Fruit fly (Drosophila melanogaster) whole organism, embryonic: Measurements from ENCODE around the gene mora.

Experiments used
- Ada2b ChIP-seq: fragments of 200-800 bp; sonication (Bioruptor generic); IDR thresholded peaks from 2 replicates; pipeline ENCODE4 v1.3.6; 2022; ENCODE audit warnings: missing biosample characterization, missing genetic modification characterization
- Atf6 ChIP-seq: fragments of 200-800 bp; sonication (Bioruptor generic); IDR thresholded peaks from 2 replicates; pipeline ENCODE4 v1.3.6; 2022; ENCODE audit warnings: missing biosample characterization, missing genetic modification characterization
- CG12155 ChIP-seq: fragments of 200-800 bp; sonication (Bioruptor generic); optimal IDR thresholded peaks from 3 replicates; lab custom pipeline; 2016; ENCODE audit warnings: missing biosample characterization, missing genetic modification characterization
- CG13424 ChIP-seq: fragments of 200-800 bp; sonication (Bioruptor generic); optimal IDR thresholded peaks from 2 replicates; lab custom pipeline; 2019; ENCODE audit warnings: missing biosample characterization, mild to moderate bottlenecking, missing genetic modification characterization, moderate library complexity
- CG15479 ChIP-seq: fragments of 200-800 bp; sonication (Bioruptor generic); optimal IDR thresholded peaks from 3 replicates; lab custom pipeline; 2019; ENCODE audit warnings: missing biosample characterization, mild to moderate bottlenecking, missing genetic modification characterization, moderate library complexity
- CG1602 ChIP-seq: fragments of 200-800 bp; sonication (Bioruptor generic); optimal IDR thresholded peaks from 3 replicates; lab custom pipeline; 2016; ENCODE audit warnings: missing biosample characterization, missing genetic modification characterization
- CG17385 ChIP-seq: fragments of 200-800 bp; sonication (Bioruptor generic); optimal IDR thresholded peaks from 3 replicates; lab custom pipeline; 2018; ENCODE audit warnings: missing biosample characterization, mild to moderate bottlenecking, missing genetic modification characterization
- CG18619 ChIP-seq: fragments of 200-800 bp; sonication (Bioruptor generic); optimal IDR thresholded peaks from 3 replicates; lab custom pipeline; 2017; ENCODE audit warnings: missing biosample characterization, mild to moderate bottlenecking, missing genetic modification characterization
- CG2199 ChIP-seq: fragments of 200-800 bp; sonication (Bioruptor generic); IDR thresholded peaks from 3 replicates; pipeline ENCODE4 v1.3.6; 2022; ENCODE audit warnings: missing biosample characterization, missing genetic modification characterization
- CG2202 ChIP-seq: fragments of 200-800 bp; sonication (Bioruptor generic); optimal IDR thresholded peaks from 2 replicates; lab custom pipeline; 2018; ENCODE audit warnings: missing biosample characterization, mild to moderate bottlenecking, missing genetic modification characterization
- CG3407 ChIP-seq: fragments of 200-800 bp; sonication (Bioruptor generic); optimal IDR thresholded peaks from 2 replicates; lab custom pipeline; 2018; ENCODE audit warnings: missing biosample characterization, mild to moderate bottlenecking, missing genetic modification characterization
- CG34376 ChIP-seq: fragments of 200-800 bp; sonication (Bioruptor generic); optimal IDR thresholded peaks from 2 replicates; lab custom pipeline; 2018; ENCODE audit warnings: missing biosample characterization, mild to moderate bottlenecking, missing genetic modification characterization
- CG4360 ChIP-seq: fragments of 200-800 bp; sonication (Bioruptor generic); IDR thresholded peaks from 2 replicates; pipeline ENCODE4 v1.3.6; 2022; ENCODE audit warnings: missing biosample characterization, missing genetic modification characterization
- CG5245 ChIP-seq: fragments of 200-800 bp; sonication (Bioruptor generic); optimal IDR thresholded peaks from 3 replicates; lab custom pipeline; 2016; ENCODE audit warnings: missing biosample characterization, missing genetic modification characterization
- CG7839 ChIP-seq: fragments of 200-800 bp; sonication (Bioruptor generic); optimal IDR thresholded peaks from 3 replicates; lab custom pipeline; 2018; ENCODE audit warnings: missing biosample characterization, mild to moderate bottlenecking, missing genetic modification characterization, moderate library complexity
- CG8478 ChIP-seq: fragments of >200 bp; optimal IDR thresholded peaks from 2 replicates; lab custom pipeline; 2018
- CG9727 ChIP-seq: fragments of 200-800 bp; sonication (Bioruptor generic); optimal IDR thresholded peaks from 3 replicates; lab custom pipeline; 2017; ENCODE audit warnings: missing biosample characterization, mild to moderate bottlenecking, missing genetic modification characterization
- CG9817 ChIP-seq: fragments of 200-800 bp; sonication (Bioruptor generic); optimal IDR thresholded peaks from 2 replicates; lab custom pipeline; 2018; ENCODE audit warnings: missing biosample characterization, mild to moderate bottlenecking, missing genetic modification characterization, moderate library complexity
- D19A ChIP-seq: fragments of 200-800 bp; optimal IDR thresholded peaks from 3 replicates; lab custom pipeline; 2019; ENCODE audit warnings: missing biosample characterization, mild to moderate bottlenecking, missing genetic modification characterization, moderate library complexity
- Deaf1 ChIP-seq: fragments of 200-800 bp; optimal IDR thresholded peaks from 3 replicates; lab custom pipeline; 2019; ENCODE audit warnings: missing biosample characterization, mild to moderate bottlenecking, missing genetic modification characterization, moderate library complexity
- Fer1 ChIP-seq: fragments of 200-800 bp; sonication (Bioruptor generic); optimal IDR thresholded peaks from 2 replicates; lab custom pipeline; 2017; ENCODE audit warnings: missing biosample characterization, mild to moderate bottlenecking, missing genetic modification characterization
- HmgD ChIP-seq: fragments of 200-800 bp; sonication (Bioruptor generic); optimal IDR thresholded peaks from 3 replicates; lab custom pipeline; 2016; ENCODE audit warnings: missing biosample characterization, missing genetic modification characterization
- HmgZ ChIP-seq: fragments of 200-800 bp; sonication (Bioruptor generic); optimal IDR thresholded peaks from 2 replicates; lab custom pipeline; 2018; ENCODE audit warnings: missing biosample characterization, mild to moderate bottlenecking, missing genetic modification characterization
- NFAT ChIP-seq: fragments of 200-800 bp; sonication (Bioruptor generic); IDR thresholded peaks from 2 replicates; pipeline ENCODE4 v1.3.6; 2022; ENCODE audit warnings: missing biosample characterization, missing genetic modification characterization
- Neu2 ChIP-seq: fragments of 200-800 bp; sonication (Bioruptor generic); optimal IDR thresholded peaks from 3 replicates; lab custom pipeline; 2016; ENCODE audit warnings: missing biosample characterization, missing genetic modification characterization, borderline replicate concordance
- Ssrp ChIP-seq: fragments of 200-800 bp; sonication (Bioruptor generic); optimal IDR thresholded peaks from 2 replicates; lab custom pipeline; 2018; ENCODE audit warnings: missing biosample characterization, mild to moderate bottlenecking, missing genetic modification characterization, moderate library complexity
- Stat92E ChIP-seq, 3 experiments: fragments of >200 bp in 2 of 3; fragments of 200-800 bp in 1 of 3; sonication (Bioruptor generic) in 1 of 3; optimal IDR thresholded peaks; 2 replicates each; lab custom pipeline; 2017 to 2019; ENCODE audit warnings: missing biosample characterization in 3 of 3, missing genetic modification characterization in 3 of 3, mild to moderate bottlenecking in 1 of 3, moderate library complexity in 1 of 3
- bigmax ChIP-seq: fragments of 200-800 bp; sonication (Bioruptor generic); optimal IDR thresholded peaks from 2 replicates; lab custom pipeline; 2018; ENCODE audit warnings: missing biosample characterization, mild to moderate bottlenecking, missing genetic modification characterization
- cg ChIP-seq: fragments of 200-800 bp; sonication (Bioruptor generic); optimal IDR thresholded peaks from 3 replicates; lab custom pipeline; 2019; ENCODE audit warnings: missing biosample characterization, mild to moderate bottlenecking, missing genetic modification characterization, moderate library complexity
- corto ChIP-seq: fragments of 200-800 bp; sonication (Bioruptor generic); optimal IDR thresholded peaks from 2 replicates; lab custom pipeline; 2016; ENCODE audit warnings: missing biosample characterization, mild to moderate bottlenecking, missing genetic modification characterization, moderate library complexity
- dimm ChIP-seq: fragments of 200-800 bp; sonication (Bioruptor generic); IDR thresholded peaks from 2 replicates; pipeline ENCODE4 v1.3.6; 2022; ENCODE audit warnings: missing biosample characterization, missing genetic modification characterization
- fd64A ChIP-seq: fragments of 200-800 bp; sonication (Bioruptor generic); optimal IDR thresholded peaks from 3 replicates; lab custom pipeline; 2018; ENCODE audit warnings: missing biosample characterization, mild to moderate bottlenecking, missing genetic modification characterization
- gcm2 ChIP-seq: fragments of 200-800 bp; sonication (Bioruptor generic); optimal IDR thresholded peaks from 2 replicates; lab custom pipeline; 2016; ENCODE audit warnings: missing biosample characterization, missing genetic modification characterization
- hkb ChIP-seq, 2 experiments: fragments of 200-800 bp in 1 of 2; fragments of >200 bp in 1 of 2; sonication (Bioruptor generic) in 1 of 2; IDR thresholded peaks in 1 of 2; optimal IDR thresholded peaks in 1 of 2; 2 replicates each; pipeline versions ENCODE4 v1.3.6 to Lab custom; 2017 to 2022; ENCODE audit warnings: missing biosample characterization in 1 of 2, missing genetic modification characterization in 1 of 2
- hth ChIP-seq: fragments of >200 bp; optimal IDR thresholded peaks from 2 replicates; lab custom pipeline; 2017; ENCODE audit warnings: inconsistent platforms
- rib ChIP-seq: fragments of 200-800 bp; sonication (Bioruptor generic); IDR thresholded peaks from 2 replicates; pipeline ENCODE4 v1.3.6; 2022; ENCODE audit warnings: missing biosample characterization, missing genetic modification characterization
- sens ChIP-seq: fragments of 200-800 bp; sonication (Bioruptor generic); peaks from one replicate; lab custom pipeline; 2016; ENCODE audit warnings: missing biosample characterization, missing genetic modification characterization
- vvl ChIP-seq: fragments of 200-800 bp; sonication (Bioruptor generic); IDR thresholded peaks from 2 replicates; pipeline ENCODE4 v1.3.6; 2022; ENCODE audit warnings: missing biosample characterization, missing genetic modification characterization
- wor ChIP-seq: fragments of 200-800 bp; sonication (Bioruptor generic); IDR thresholded peaks from 2 replicates; pipeline ENCODE4 v1.3.6; 2022; ENCODE audit warnings: missing biosample characterization, missing genetic modification characterization

The mora gene

DNA sequence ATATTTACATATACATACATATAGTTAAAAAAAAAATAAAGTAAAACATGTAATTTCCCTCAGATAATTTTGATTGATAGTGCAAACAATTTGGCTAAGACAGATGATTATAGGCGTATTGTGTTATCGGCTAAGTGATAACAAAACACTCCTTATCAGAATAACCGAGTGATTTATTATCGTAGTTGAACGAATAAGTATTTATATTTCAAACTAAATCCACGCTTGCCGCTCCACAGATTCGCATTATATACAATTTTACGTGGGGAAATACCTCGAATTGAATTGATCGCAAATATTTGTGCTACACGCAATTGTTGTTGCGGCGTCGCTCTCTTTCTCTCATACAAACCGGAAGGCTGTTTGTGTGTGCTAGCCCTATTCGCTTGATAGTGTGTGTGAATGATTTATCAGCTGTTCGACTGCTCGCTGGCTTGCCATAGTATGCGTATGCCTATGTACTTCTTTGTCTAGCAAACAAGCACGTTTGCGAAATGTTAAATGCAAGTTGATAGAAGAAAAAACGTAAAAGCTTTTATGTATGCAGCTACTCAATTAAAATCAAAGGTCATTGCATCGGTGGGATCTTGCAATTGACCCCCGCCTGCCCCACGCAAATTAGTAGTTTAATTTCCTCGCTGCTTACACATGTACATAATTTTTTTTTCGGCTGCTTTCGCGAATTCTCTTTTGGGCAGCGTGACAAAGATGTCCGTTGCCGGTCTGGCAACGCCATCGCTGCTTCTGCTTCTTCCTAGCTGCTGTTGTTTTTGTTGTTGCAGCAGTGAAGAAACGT, 47.4 kb downstream of the mora start (continued):
- TF ChIP-seq CG18619 (GFP tag; lab: Kevin White, UChicago), result no peak
- peak; percentile 33 for TF ChIP-seq CG9727 (GFP tag; lab: Kevin White, UChicago)
- TF ChIP-seq CG15479, result peak; percentile 89
- no peak for TF ChIP-seq CG3407
- TF ChIP-seq fd64A, result no peak
- peak; percentile 76 for TF ChIP-seq CG12155 (GFP tag; lab: Kevin White, UChicago)
- TF ChIP-seq rib (GFP tag; lab: Robert Waterston, UW), result peak; percentile 26; the same call in 1 of the 2 replicates
- TF ChIP-seq Deaf1 (tag; lab: Kevin White, UChicago), result no peak
- no peak for TF ChIP-seq Atf6 (GFP tag; lab: Robert Waterston, UW)
- TF ChIP-seq hth (lab: Kevin White, UChicago), result no peak
- TF ChIP-seq D19A (tag; lab: Kevin White, UChicago), result no peak
- TF ChIP-seq Ada2b, result no peak
- no peak for TF ChIP-seq CG13424
- no peak for TF ChIP-seq CG5245 (GFP tag; lab: Kevin White, UChicago)
- no peak for TF ChIP-seq HmgD (GFP tag; lab: Kevin White, UChicago)
- TF ChIP-seq CG2202 (tag; lab: Kevin White, UChicago), result peak; percentile 14
- no peak for TF ChIP-seq CG7839
- peak; percentile 41 for TF ChIP-seq hkb (optimal IDR thresholded peaks at IDR 0.05; lab: Kevin White, UChicago)
- no peak for TF ChIP-seq hkb (GFP tag; IDR thresholded peaks at IDR 0.05; lab: Robert Waterston, UW)
- TF ChIP-seq Ssrp (tag; lab: Kevin White, UChicago), result peak; percentile 16
- TF ChIP-seq Fer1 (GFP tag; lab: Kevin White, UChicago), result peak; percentile 4
- no peak for TF ChIP-seq CG1602 (GFP tag; lab: Kevin White, UChicago)
- TF ChIP-seq CG34376 (GFP tag; lab: Kevin White, UChicago), result peak; percentile 14
- TF ChIP-seq CG2199 (GFP tag; lab: Robert Waterston, UW), result no peak
- no peak for TF ChIP-seq Stat92E (GFP tag; optimal IDR thresholded peaks at IDR 0.05; lab: Kevin White, UChicago)
- TF ChIP-seq CG9817 (tag; lab: Kevin White, UChicago), result peak; percentile 8
- no peak for TF ChIP-seq dimm
- TF ChIP-seq NFAT (GFP tag; lab: Robert Waterston, UW), result no peak
- no peak for TF ChIP-seq HmgZ

DNA sequence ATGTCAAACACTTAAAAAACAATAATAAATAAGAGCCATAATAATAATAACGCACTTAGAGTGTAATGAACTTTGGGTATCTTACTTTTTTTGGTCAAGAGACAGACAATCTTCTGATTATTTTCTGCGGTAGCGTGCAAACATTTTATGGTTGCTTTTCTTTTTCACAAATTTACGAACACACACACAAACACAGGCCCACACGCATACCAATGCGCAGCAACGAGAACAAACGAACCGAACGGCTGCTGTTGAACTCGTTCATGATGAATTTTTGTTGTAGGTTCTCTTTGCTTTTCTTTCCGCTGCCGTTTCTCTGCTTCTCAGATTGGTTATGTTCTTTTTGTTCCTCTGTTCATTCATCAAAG, 48.0 kb downstream of the mora start:
- TF ChIP-seq Neu2 (GFP tag; lab: Kevin White, UChicago) (no peak), corto (peak; percentile 11), cg (GFP tag; lab: Kevin White, UChicago) (peak; percentile 59), bigmax (GFP tag; lab: Kevin White, UChicago) (peak; percentile 16), CG4360 (GFP tag; lab: Robert Waterston, UW) (0 out of 2 replicates have a peak, but pooled peaks have one; percentile 57), gcm2 (no peak), CG12155 (GFP tag; lab: Kevin White, UChicago) (peak; percentile 53), fd64A (no peak), CG17385 (GFP tag; lab: Kevin White, UChicago) (peak; percentile 44), vvl (GFP tag; lab: Robert Waterston, UW) (no peak), wor (no peak), sens (GFP tag; lab: Kevin White, UChicago) (peak; percentile 16), CG8478 (lab: Kevin White, UChicago) (peak; percentile 29)
